Worm (Caenorhabditis elegans) whole organism, midembryonic: ENCODE measurements around the gene math-4.
A peak's percentile ranks its signal among the peaks of the same experiment; 100 is the strongest.
"Not testable (repeated sequence)": the region's sequence is repeated elsewhere in the genome, so short reads cannot be mapped to it uniquely, and the experiment has no call there.

ENCODE experiments used
- T22C8.4 ChIP-seq: fragments of 200-800 bp; sonication (Bioruptor generic); IDR thresholded peaks from 2 replicates; pipeline ENCODE4 v1.3.6; 2022; ENCODE audit warnings: missing genetic modification characterization, missing compliant biosample characterization
- cog-1 ChIP-seq: sonication (generic microtip); optimal IDR thresholded peaks from 2 replicates; lab custom pipeline; 2016; ENCODE audit warnings: missing genetic modification characterization, missing compliant biosample characterization
- flt-1 ChIP-seq: fragments of 200-800 bp; sonication (Bioruptor generic); IDR thresholded peaks from 2 replicates; pipeline ENCODE4 v1.3.6; 2022; ENCODE audit warnings: missing genetic modification characterization, missing compliant biosample characterization
- klf-2 ChIP-seq: fragments of 200-800 bp; sonication (Bioruptor generic); conservative IDR thresholded peaks from 2 replicates; pipeline ENCODE4 v1.3.6; 2022; ENCODE audit warnings: missing genetic modification reagents, missing genetic modification characterization, missing compliant biosample characterization
- med-1 ChIP-seq: sonication (generic microtip); optimal IDR thresholded peaks from 2 replicates; lab custom pipeline; 2017; ENCODE audit warnings: missing genetic modification characterization, mild to moderate bottlenecking, missing compliant biosample characterization, antibody characterized with exemption, missing genetic modification reagents; ENCODE audit not compliant: insufficient read depth
- ref-1 ChIP-seq: fragments of 200-800 bp; sonication (Bioruptor generic); conservative IDR thresholded peaks from 2 replicates; pipeline ENCODE4 v1.3.6; 2022; ENCODE audit warnings: missing genetic modification reagents, missing genetic modification characterization, missing compliant biosample characterization
- tab-1 ChIP-seq: fragments of 200-800 bp; sonication (Bioruptor generic); IDR thresholded peaks from 2 replicates; pipeline ENCODE4 v1.3.6; 2022; ENCODE audit warnings: missing genetic modification characterization, missing compliant biosample characterization
- ztf-23 ChIP-seq: fragments of 200-800 bp; sonication (Bioruptor generic); IDR thresholded peaks from 2 replicates; pipeline ENCODE4 v1.3.6; 2022; ENCODE audit warnings: missing genetic modification reagents, missing genetic modification characterization, missing compliant biosample characterization
- ztf-29 ChIP-seq: fragments of 200-800 bp; sonication (Bioruptor generic); IDR thresholded peaks from 2 replicates; pipeline ENCODE4 v1.3.6; 2022; ENCODE audit warnings: missing genetic modification reagents, missing genetic modification characterization, missing compliant biosample characterization

The math-4 gene

DNA sequence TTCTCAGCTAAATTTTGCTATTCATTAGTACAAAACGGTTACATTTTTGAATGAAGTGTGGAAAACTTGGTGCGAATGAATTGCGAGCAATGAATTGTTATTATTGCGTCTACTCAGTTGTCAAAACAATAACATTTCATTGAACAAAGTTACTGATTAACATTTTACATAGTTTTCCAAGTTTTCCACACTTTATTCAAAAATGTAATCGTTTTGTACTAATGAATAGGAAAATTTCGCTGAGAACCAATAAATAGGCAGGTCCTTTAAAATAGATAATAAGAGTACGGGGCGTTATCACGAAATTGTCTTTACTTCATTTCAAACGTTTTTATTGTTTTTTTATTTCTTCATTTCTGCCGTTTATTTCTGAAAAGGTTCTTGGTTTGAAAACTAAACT lies at the start of gene math-4:
Gene math-4, minus strand, starts transcription at position 101 of the 400 bp plus-strand sequence.
- TF ChIP-seq med-1 (GFP tag; lab: Kevin White, UChicago) (no peak), tab-1 (GFP tag; lab: Robert Waterston, UW) (no peak), ztf-29 (GFP tag; lab: Robert Waterston, UW) (no peak), cog-1 (no peak), klf-2 (GFP tag; lab: Robert Waterston, UW) (no peak), T22C8.4 (GFP tag; lab: Robert Waterston, UW) (no peak), ztf-23 (GFP tag; lab: Robert Waterston, UW) (no peak), ref-1 (no peak)

DNA sequence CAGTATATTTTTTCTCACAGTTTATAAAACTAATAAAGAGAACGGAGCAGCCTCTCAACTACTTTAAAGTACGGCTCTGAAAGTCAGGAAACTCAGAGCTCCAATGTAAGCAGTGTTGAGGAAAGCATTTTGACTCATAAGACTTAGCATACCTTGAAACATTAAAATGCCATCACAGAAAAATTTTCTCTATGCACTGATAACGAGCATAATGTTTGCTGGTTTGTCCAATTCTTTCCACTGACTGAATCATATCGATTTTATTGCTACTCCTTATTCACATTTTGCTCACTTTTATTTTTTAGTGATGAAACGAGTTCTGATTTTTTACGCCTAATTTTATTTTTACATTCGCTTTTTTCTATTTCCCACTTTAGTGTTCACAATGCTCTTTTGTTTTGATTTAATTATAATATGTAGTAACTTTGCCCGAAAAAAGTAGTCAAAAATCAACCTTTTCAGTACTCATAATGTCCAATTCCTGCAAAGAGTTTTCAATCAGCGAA lies 49.6 kb upstream of the math-4 start, which contains the start of gene math-39:
Gene math-39, plus strand, starts transcription at position 456 of the 506 bp plus-strand sequence.
- no peak for TF ChIP-seq klf-2 (GFP tag; lab: Robert Waterston, UW)
- no peak for TF ChIP-seq ztf-23 (GFP tag; lab: Robert Waterston, UW)
- TF ChIP-seq ztf-29 (GFP tag; lab: Robert Waterston, UW): no peak
- no peak for TF ChIP-seq flt-1 (GFP tag; lab: Robert Waterston, UW)
- TF ChIP-seq T22C8.4 (GFP tag; lab: Robert Waterston, UW): no peak

DNA sequence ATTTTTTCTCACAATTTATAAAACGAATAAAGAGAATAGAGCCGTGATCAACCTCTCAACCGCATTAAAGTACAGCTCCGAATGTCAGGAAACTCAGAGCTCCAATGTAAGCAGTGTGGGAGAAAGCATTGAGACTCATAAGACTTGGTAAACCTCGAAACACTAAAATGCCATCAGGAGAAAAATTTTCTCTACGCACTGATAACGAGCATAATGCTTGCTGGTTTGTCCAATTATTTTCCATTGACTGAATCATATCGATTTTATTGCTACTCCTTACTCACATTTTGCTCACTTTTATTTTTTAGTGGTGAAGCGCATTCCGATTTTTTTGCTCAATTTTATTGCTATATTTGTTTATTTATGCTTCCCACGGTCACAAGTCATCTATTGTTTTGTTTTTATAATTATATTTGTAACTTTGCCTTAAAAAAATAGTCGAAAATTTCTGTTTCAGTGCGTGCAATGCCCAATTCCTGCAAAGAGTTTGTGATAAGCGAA lies 47.9 kb upstream of the math-4 start, which contains the start of gene math-40:
Gene math-40, plus strand, starts transcription at position 451 of the 501 bp plus-strand sequence.
- TF ChIP-seq cog-1 (no peak), T22C8.4 (GFP tag; lab: Robert Waterston, UW) (no peak), med-1 (GFP tag; lab: Kevin White, UChicago) (no peak), ztf-23 (GFP tag; lab: Robert Waterston, UW) (no peak), klf-2 (GFP tag; lab: Robert Waterston, UW) (no peak), ref-1 (no peak), tab-1 (GFP tag; lab: Robert Waterston, UW) (no peak), flt-1 (GFP tag; lab: Robert Waterston, UW) (no peak), ztf-29 (GFP tag; lab: Robert Waterston, UW) (no peak)

DNA sequence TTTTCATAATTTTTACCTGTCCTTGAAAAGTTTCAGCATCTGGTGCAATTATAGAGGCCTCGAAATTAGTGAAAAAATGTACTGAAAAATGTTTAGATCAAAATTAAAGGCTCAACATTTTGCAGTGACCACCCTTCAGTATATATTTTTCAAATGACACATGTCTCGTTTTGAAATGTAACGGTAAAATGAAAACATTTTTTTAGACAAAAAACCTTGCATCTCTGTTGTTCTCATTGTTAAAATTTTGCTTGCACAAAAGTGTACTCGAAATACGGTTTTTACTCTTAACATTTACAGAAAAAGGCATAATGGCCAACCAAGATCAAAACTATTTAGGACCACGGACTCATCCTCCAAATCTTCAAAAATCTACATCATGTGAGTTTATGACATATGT lies 42.0 kb upstream of the math-4 start, which contains the start of gene math-41:
Gene math-41, plus strand, starts transcription at position 301 of the 400 bp plus-strand sequence.
- TF ChIP-seq ref-1; tab-1 (GFP tag; lab: Robert Waterston, UW); klf-2 (GFP tag; lab: Robert Waterston, UW): not testable (repeated sequence)

DNA sequence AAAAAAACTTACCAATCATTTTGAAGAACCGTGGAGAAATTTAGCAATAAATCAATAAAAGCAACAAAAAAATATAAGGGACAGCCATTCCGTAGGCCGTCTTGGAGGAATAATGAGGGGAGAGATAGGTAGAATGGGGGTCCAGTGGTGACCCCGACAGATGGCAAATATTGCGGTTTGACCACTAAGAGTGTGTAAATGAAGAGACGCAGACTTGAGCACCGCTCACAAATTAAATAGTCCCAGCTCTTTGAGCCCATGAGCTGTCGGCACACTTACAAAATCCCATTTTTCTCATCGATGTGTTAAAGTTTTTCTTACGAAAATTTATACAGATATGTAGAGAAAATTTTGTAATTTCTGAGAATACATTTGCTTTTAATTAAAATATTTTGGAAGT lies 38.4 kb upstream of the math-4 start, which contains the start of gene fbxa-3:
Gene fbxa-3, minus strand, starts transcription at position 101 of the 400 bp plus-strand sequence.
- TF ChIP-seq med-1 (GFP tag; lab: Kevin White, UChicago): no peak
- TF ChIP-seq T22C8.4 (GFP tag; lab: Robert Waterston, UW): no peak
- TF ChIP-seq ztf-29 (GFP tag; lab: Robert Waterston, UW): no peak
- TF ChIP-seq klf-2 (GFP tag; lab: Robert Waterston, UW): no peak
- TF ChIP-seq ztf-23 (GFP tag; lab: Robert Waterston, UW): no peak
- no peak for TF ChIP-seq cog-1
- TF ChIP-seq ref-1: no peak
- TF ChIP-seq flt-1 (GFP tag; lab: Robert Waterston, UW): no peak
- no peak for TF ChIP-seq tab-1 (GFP tag; lab: Robert Waterston, UW)

DNA sequence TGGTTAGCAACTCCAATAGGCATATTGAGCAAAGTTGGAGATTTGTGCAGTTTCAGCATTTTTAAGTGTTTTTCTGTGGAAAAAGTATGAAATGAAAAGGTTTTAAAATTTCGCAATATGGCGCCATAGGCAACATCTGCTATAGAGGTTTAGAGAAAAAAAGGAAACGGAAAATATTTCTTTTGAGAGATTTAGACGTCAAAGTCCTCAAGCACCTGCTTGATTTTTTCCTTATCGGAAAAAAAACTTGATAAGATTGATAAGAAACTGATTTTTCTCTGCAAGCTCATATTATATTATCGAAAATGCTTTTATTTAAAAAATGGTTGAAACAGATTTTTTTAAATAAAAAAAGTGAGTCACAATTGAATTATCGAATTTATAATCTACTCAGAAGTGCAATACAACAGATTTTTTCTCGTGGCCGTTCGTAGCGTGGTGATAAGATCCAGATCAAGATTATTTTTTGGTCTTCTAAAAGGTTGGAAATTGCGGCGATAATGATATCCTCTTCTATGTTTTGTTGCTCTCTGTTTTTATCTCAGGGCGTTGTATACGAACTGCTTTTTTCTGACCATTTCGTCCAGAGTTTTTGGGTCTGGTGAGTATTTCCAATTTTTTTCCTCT lies 37.7 kb upstream of the math-4 start, which contains the start of gene fbxc-19:
Gene fbxc-19, plus strand, starts transcription at position 536 of the 627 bp plus-strand sequence.
- TF ChIP-seq tab-1 (GFP tag; lab: Robert Waterston, UW) (no peak), ref-1 (no peak), T22C8.4 (GFP tag; lab: Robert Waterston, UW) (no peak), cog-1 (no peak), ztf-29 (GFP tag; lab: Robert Waterston, UW) (no peak), med-1 (GFP tag; lab: Kevin White, UChicago) (no peak), ztf-23 (GFP tag; lab: Robert Waterston, UW) (no peak), flt-1 (GFP tag; lab: Robert Waterston, UW) (peak; percentile 51; the same call in 1 of the 2 replicates), klf-2 (GFP tag; lab: Robert Waterston, UW) (no peak)

DNA sequence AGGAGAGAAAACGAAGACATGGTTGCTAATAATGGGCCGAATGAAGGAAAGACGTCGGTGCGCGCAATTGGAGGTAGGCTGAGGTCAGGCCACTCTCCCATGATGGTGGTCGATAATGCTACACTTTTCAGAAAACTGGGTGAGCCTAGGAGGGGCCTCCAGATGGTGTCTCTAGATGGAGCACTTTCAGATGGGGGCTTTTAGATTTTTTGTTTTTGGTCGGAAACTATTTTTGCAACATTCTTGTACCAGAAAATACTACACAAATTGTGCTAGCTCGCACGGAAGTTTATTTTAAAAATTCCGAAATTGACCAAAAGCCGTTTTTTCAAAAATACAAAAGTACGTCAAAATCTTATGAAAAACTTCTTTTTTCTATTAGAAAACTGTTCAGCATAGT lies 35.9 kb upstream of the math-4 start, which contains the start of gene fbxb-10:
Gene fbxb-10, minus strand, starts transcription at position 101 of the 400 bp plus-strand sequence.
- TF ChIP-seq tab-1 (GFP tag; lab: Robert Waterston, UW): no peak
- TF ChIP-seq T22C8.4 (GFP tag; lab: Robert Waterston, UW): no peak
- no peak for TF ChIP-seq ztf-23 (GFP tag; lab: Robert Waterston, UW)
- TF ChIP-seq ztf-29 (GFP tag; lab: Robert Waterston, UW): no peak
- no peak for TF ChIP-seq cog-1
- TF ChIP-seq ref-1: no peak
- no peak for TF ChIP-seq flt-1 (GFP tag; lab: Robert Waterston, UW)
- no peak for TF ChIP-seq med-1 (GFP tag; lab: Kevin White, UChicago)
- no peak for TF ChIP-seq klf-2 (GFP tag; lab: Robert Waterston, UW)

DNA sequence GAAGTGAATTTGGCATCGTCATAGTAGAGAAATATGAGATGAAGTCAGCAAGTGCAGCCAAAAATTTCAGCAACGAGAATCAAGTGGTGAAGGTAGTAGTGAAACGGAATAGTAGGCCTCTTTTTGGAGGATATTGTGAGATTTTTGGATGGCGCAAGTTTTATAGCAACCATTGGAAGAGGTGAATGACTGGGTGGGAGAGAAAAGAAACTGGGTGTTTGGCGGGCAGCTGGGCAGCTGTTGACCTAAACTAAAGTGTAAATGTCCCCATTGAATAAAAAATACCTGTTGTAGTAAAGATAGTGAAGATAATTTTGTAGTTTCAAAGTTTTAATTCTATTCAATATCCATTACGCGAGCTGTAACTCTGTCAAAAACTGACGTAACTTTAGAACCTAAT lies 33.7 kb upstream of the math-4 start:
- no peak for TF ChIP-seq med-1 (GFP tag; lab: Kevin White, UChicago)
- no peak for TF ChIP-seq klf-2 (GFP tag; lab: Robert Waterston, UW)

DNA sequence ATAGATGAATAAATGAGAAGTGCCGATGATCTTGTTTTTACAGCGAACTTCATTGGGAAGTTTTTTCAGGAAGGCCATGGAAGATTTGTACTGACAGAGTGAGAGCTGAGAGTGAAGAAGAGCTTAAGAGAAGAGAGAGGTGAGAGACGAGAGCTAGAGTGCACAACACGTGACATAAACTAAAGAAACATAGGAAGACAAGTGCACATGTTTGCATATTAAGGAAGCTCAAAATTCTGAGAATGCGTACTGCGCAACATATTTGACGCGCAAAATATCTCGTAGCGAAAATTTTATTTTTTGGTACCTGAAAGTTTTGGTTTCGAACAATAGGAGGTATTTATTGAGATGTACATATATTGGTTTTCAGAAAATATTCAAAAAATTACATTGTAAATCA lies 25.8 kb upstream of the math-4 start, which contains the start of gene C08F1.8:
Gene C08F1.8, minus strand, starts transcription at position 101 of the 400 bp plus-strand sequence.
- TF ChIP-seq klf-2 (GFP tag; lab: Robert Waterston, UW) (no peak), flt-1 (GFP tag; lab: Robert Waterston, UW) (no peak), ztf-23 (GFP tag; lab: Robert Waterston, UW) (no peak), med-1 (GFP tag; lab: Kevin White, UChicago) (no peak), tab-1 (GFP tag; lab: Robert Waterston, UW) (no peak), cog-1 (no peak), T22C8.4 (GFP tag; lab: Robert Waterston, UW) (no peak), ztf-29 (GFP tag; lab: Robert Waterston, UW) (no peak), ref-1 (no peak)
